Worm (Caenorhabditis elegans) whole organism, midembryonic: ENCODE results near the gene rol-3.
A peak's percentile ranks its signal among the peaks of the same experiment; 100 is the strongest.

ENCODE experiments used
- T22C8.4 ChIP-seq: fragments of 200-800 bp; sonication (Bioruptor generic); IDR thresholded peaks from 2 replicates; pipeline ENCODE4 v1.3.6; 2022; ENCODE audit warnings: missing genetic modification characterization, missing compliant biosample characterization
- cog-1 ChIP-seq: sonication (generic microtip); optimal IDR thresholded peaks from 2 replicates; lab custom pipeline; 2016; ENCODE audit warnings: missing genetic modification characterization, missing compliant biosample characterization
- flt-1 ChIP-seq: fragments of 200-800 bp; sonication (Bioruptor generic); IDR thresholded peaks from 2 replicates; pipeline ENCODE4 v1.3.6; 2022; ENCODE audit warnings: missing genetic modification characterization, missing compliant biosample characterization
- klf-2 ChIP-seq: fragments of 200-800 bp; sonication (Bioruptor generic); conservative IDR thresholded peaks from 2 replicates; pipeline ENCODE4 v1.3.6; 2022; ENCODE audit warnings: missing genetic modification reagents, missing genetic modification characterization, missing compliant biosample characterization
- med-1 ChIP-seq: sonication (generic microtip); optimal IDR thresholded peaks from 2 replicates; lab custom pipeline; 2017; ENCODE audit warnings: missing genetic modification characterization, mild to moderate bottlenecking, missing compliant biosample characterization, antibody characterized with exemption, missing genetic modification reagents; ENCODE audit not compliant: insufficient read depth
- ref-1 ChIP-seq: fragments of 200-800 bp; sonication (Bioruptor generic); conservative IDR thresholded peaks from 2 replicates; pipeline ENCODE4 v1.3.6; 2022; ENCODE audit warnings: missing genetic modification reagents, missing genetic modification characterization, missing compliant biosample characterization
- tab-1 ChIP-seq: fragments of 200-800 bp; sonication (Bioruptor generic); IDR thresholded peaks from 2 replicates; pipeline ENCODE4 v1.3.6; 2022; ENCODE audit warnings: missing genetic modification characterization, missing compliant biosample characterization
- ztf-23 ChIP-seq: fragments of 200-800 bp; sonication (Bioruptor generic); IDR thresholded peaks from 2 replicates; pipeline ENCODE4 v1.3.6; 2022; ENCODE audit warnings: missing genetic modification reagents, missing genetic modification characterization, missing compliant biosample characterization
- ztf-29 ChIP-seq: fragments of 200-800 bp; sonication (Bioruptor generic); IDR thresholded peaks from 2 replicates; pipeline ENCODE4 v1.3.6; 2022; ENCODE audit warnings: missing genetic modification reagents, missing genetic modification characterization, missing compliant biosample characterization

The rol-3 gene

ce11 chrV:8251075-8251474 lies 12.9 kb upstream of the rol-3 start:
- TF ChIP-seq tab-1: no peak

ce11 chrV:8250208-8250607 lies 12.0 kb upstream of the rol-3 start, which contains the start of gene C16D9.6:
Gene C16D9.6, minus strand, starts transcription at chrV:8250308.
- TF ChIP-seq tab-1 (no peak), med-1 (GFP tag; lab: Kevin White, UChicago) (no peak), T22C8.4 (GFP tag; lab: Robert Waterston, UW) (no peak), klf-2 (GFP tag; lab: Robert Waterston, UW) (no peak), ztf-23 (GFP tag; lab: Robert Waterston, UW) (no peak), ref-1 (GFP tag; lab: Robert Waterston, UW) (no peak), flt-1 (GFP tag; lab: Robert Waterston, UW) (no peak), cog-1 (tag; lab: Kevin White, UChicago) (no peak), ztf-29 (GFP tag; lab: Robert Waterston, UW) (no peak)

- 0 out of 2 replicates have a peak, but pooled peaks have one; percentile 36 for TF ChIP-seq flt-1 (GFP tag; lab: Robert Waterston, UW)
- TF ChIP-seq klf-2 (GFP tag; lab: Robert Waterston, UW): no peak
Observed at ce11 chrV:8247311-8248105, 9.3 kb upstream of the rol-3 start.

ce11 chrV:8245457-8245856 lies 7.2 kb upstream of the rol-3 start, which contains the start of gene C16D9.5:
Gene C16D9.5, minus strand, starts transcription at chrV:8245557.
- TF ChIP-seq T22C8.4 (GFP tag; lab: Robert Waterston, UW) (no peak), ztf-23 (GFP tag; lab: Robert Waterston, UW) (no peak), flt-1 (GFP tag; lab: Robert Waterston, UW) (no peak), med-1 (GFP tag; lab: Kevin White, UChicago) (no peak), ref-1 (GFP tag; lab: Robert Waterston, UW) (no peak)

ce11 chrV:8243201-8243600 lies 5.0 kb upstream of the rol-3 start:
- no peak for TF ChIP-seq klf-2 (GFP tag; lab: Robert Waterston, UW)
- TF ChIP-seq ztf-23 (GFP tag; lab: Robert Waterston, UW): no peak
- no peak for TF ChIP-seq flt-1 (GFP tag; lab: Robert Waterston, UW)
- TF ChIP-seq ztf-29 (GFP tag; lab: Robert Waterston, UW): no peak
- no peak for TF ChIP-seq tab-1
- TF ChIP-seq ref-1 (GFP tag; lab: Robert Waterston, UW): no peak
- no peak for TF ChIP-seq med-1 (GFP tag; lab: Kevin White, UChicago)
- TF ChIP-seq T22C8.4 (GFP tag; lab: Robert Waterston, UW): no peak
- no peak for TF ChIP-seq cog-1 (tag; lab: Kevin White, UChicago)

ce11 chrV:8242798-8243197 lies 4.6 kb upstream of the rol-3 start, which contains the start of gene C16D9.4:
Gene C16D9.4, minus strand, starts transcription at chrV:8242898.
- TF ChIP-seq tab-1 (no peak), ztf-23 (GFP tag; lab: Robert Waterston, UW) (no peak), T22C8.4 (GFP tag; lab: Robert Waterston, UW) (no peak), ztf-29 (GFP tag; lab: Robert Waterston, UW) (no peak), flt-1 (GFP tag; lab: Robert Waterston, UW) (no peak), ref-1 (GFP tag; lab: Robert Waterston, UW) (no peak), cog-1 (tag; lab: Kevin White, UChicago) (no peak), med-1 (GFP tag; lab: Kevin White, UChicago) (no peak), klf-2 (GFP tag; lab: Robert Waterston, UW) (no peak)

- TF ChIP-seq klf-2 (GFP tag; lab: Robert Waterston, UW) (no peak), ztf-29 (GFP tag; lab: Robert Waterston, UW) (no peak), flt-1 (GFP tag; lab: Robert Waterston, UW) (no peak)
Observed at ce11 chrV:8239928-8240327, 1.7 kb upstream of the rol-3 start, which contains the start of gene C16D9.3. Gene C16D9.3, minus strand, starts transcription at chrV:8240028.

- TF ChIP-seq med-1 (GFP tag; lab: Kevin White, UChicago) (no peak), ztf-23 (GFP tag; lab: Robert Waterston, UW) (0 out of 2 replicates have a peak, but pooled peaks have one; percentile 45), ztf-29 (GFP tag; lab: Robert Waterston, UW) (peak; percentile 59; the same call in 1 of the 2 replicates), ref-1 (GFP tag; lab: Robert Waterston, UW) (peak; percentile 47), T22C8.4 (GFP tag; lab: Robert Waterston, UW) (0 out of 2 replicates have a peak, but pooled peaks have one; percentile 40), cog-1 (tag; lab: Kevin White, UChicago) (no peak), klf-2 (GFP tag; lab: Robert Waterston, UW) (no peak), tab-1 (no peak; the same call in 1 of the 2 replicates), flt-1 (GFP tag; lab: Robert Waterston, UW) (0 out of 2 replicates have a peak, but pooled peaks have one; percentile 68)
Observed at ce11 chrV:8235331-8235730, 2.9 kb downstream of the rol-3 start.

ce11 chrV:8230056-8230455 lies 8.2 kb downstream of the rol-3 start:
- TF ChIP-seq T22C8.4 (GFP tag; lab: Robert Waterston, UW) (0 out of 2 replicates have a peak, but pooled peaks have one; percentile 7), flt-1 (GFP tag; lab: Robert Waterston, UW) (peak; percentile 60; the same call in 1 of the 2 replicates), ref-1 (GFP tag; lab: Robert Waterston, UW) (no peak), tab-1 (peak; percentile 72; the same call in 1 of the 2 replicates), klf-2 (GFP tag; lab: Robert Waterston, UW) (no peak), ztf-23 (GFP tag; lab: Robert Waterston, UW) (peak; percentile 70; the same call in 1 of the 2 replicates)
